Worm (Caenorhabditis elegans): ENCODE data around the gene srx-54.

DNA sequence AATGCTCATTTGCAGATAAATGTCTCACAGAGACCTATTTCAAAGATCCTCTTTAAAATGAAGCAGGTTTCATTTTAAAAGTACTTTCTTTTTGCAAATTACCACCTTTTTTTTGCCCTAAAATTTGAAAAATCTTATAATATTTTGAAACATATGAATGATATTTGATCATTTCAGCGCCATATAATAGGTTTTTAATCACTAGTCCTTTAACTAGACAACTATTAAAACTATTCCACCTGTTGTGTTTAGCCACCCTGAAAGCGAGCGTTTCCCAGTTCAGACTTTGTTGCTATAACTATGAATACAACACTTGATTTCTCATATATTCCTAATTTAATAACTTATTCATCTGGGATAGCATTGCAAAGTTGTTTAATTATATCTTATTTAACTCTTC lies 16.7 kb downstream of the srx-54 start, which contains the start of gene srz-95:
- no peak for TF ChIP-seq egl-5 (tag; optimal IDR thresholded peaks at IDR 0.05)
- no peak for TF ChIP-seq lin-39 (tag; optimal IDR thresholded peaks at IDR 0.05)
- no peak for TF ChIP-seq pqm-1 (tag; optimal IDR thresholded peaks at IDR 0.05)
- TF ChIP-seq fos-1 (tag; optimal IDR thresholded peaks at IDR 0.05) = no peak
- TF ChIP-seq nhr-77 (tag; optimal IDR thresholded peaks at IDR 0.05) = no peak
- no peak for TF ChIP-seq unc-39 (tag; optimal IDR thresholded peaks at IDR 0.05)
- no peak for TF ChIP-seq elt-1 (tag; optimal IDR thresholded peaks at IDR 0.05)
- TF ChIP-seq elt-3 (tag; optimal IDR thresholded peaks at IDR 0.05) = no peak
- no peak for TF ChIP-seq R02D3.7 (tag; optimal IDR thresholded peaks at IDR 0.05)
- no peak for TF ChIP-seq skn-1 (tag; optimal IDR thresholded peaks at IDR 0.05)

Measured in whole organism, L3 larva.